Worm (Caenorhabditis elegans): Measurements from ENCODE around the gene K08D8.3.

- no peak for TF ChIP-seq nhr-102 (tag; optimal IDR thresholded peaks at IDR 0.05)
- no peak for TF ChIP-seq mep-1 (tag; optimal IDR thresholded peaks at IDR 0.05)
- TF ChIP-seq T26A8.4 (GFP tag; IDR thresholded peaks at IDR 0.05) = no peak
- TF ChIP-seq snpc-4 (tag; optimal IDR thresholded peaks at IDR 0.05) = no peak
- no peak for TF ChIP-seq spr-3 (GFP tag; optimal IDR thresholded peaks at IDR 0.05)
- TF ChIP-seq duxl-1 (tag; optimal IDR thresholded peaks at IDR 0.05; ENCODE audit: poor library complexity) = no peak
- no peak for TF ChIP-seq ceh-28 (tag; optimal IDR thresholded peaks at IDR 0.05)
- no peak for TF ChIP-seq fkh-10 (GFP tag; optimal IDR thresholded peaks at IDR 0.05)
- no peak for TF ChIP-seq attf-4 (tag; optimal IDR thresholded peaks at IDR 0.05)
- TF ChIP-seq nhr-6 (tag; optimal IDR thresholded peaks at IDR 0.05) = no peak
- no peak for TF ChIP-seq unc-39 (tag; optimal IDR thresholded peaks at IDR 0.05)
- TF ChIP-seq cey-2 (tag; optimal IDR thresholded peaks at IDR 0.05; ENCODE audit: borderline replicate concordance, insufficient read depth) = no peak
- TF ChIP-seq aha-1 (tag) = no peak
Measured at ce11 chrIV:12891080-12891479, 15.4 kb downstream of the K08D8.3 start.
